Worm (Caenorhabditis elegans) whole organism, late embryonic: ENCODE data around the gene ssl-1.

Source experiments
- K02D7.2 ChIP-seq: sonication (generic microtip); optimal IDR thresholded peaks from 2 replicates; lab custom pipeline; 2017; ENCODE audit warnings: mild to moderate bottlenecking, missing genetic modification characterization, missing compliant biosample characterization
- ceh-14 ChIP-seq: sonication (generic microtip); optimal IDR thresholded peaks from 2 replicates; lab custom pipeline; 2016; ENCODE audit warnings: missing genotype, missing genetic modification characterization, missing compliant biosample characterization
- ceh-18 ChIP-seq: sonication (generic microtip); optimal IDR thresholded peaks from 2 replicates; lab custom pipeline; 2016; ENCODE audit warnings: missing genetic modification characterization, missing compliant biosample characterization
- eyg-1 ChIP-seq: sonication (generic microtip); optimal IDR thresholded peaks from 2 replicates; lab custom pipeline; 2016; ENCODE audit warnings: missing genotype, missing genetic modification characterization, missing compliant biosample characterization
- gmeb-2 ChIP-seq: sonication (generic microtip); optimal IDR thresholded peaks from 2 replicates; lab custom pipeline; 2016; ENCODE audit warnings: missing genetic modification characterization, inconsistent platforms, missing compliant biosample characterization
- hlh-8 ChIP-seq: sonication (generic microtip); optimal IDR thresholded peaks from 2 replicates; lab custom pipeline; 2016; ENCODE audit warnings: missing genotype, missing genetic modification characterization, missing compliant biosample characterization
- nfya-1 ChIP-seq: sonication (generic microtip); optimal IDR thresholded peaks from 2 replicates; lab custom pipeline; 2017; ENCODE audit warnings: missing genetic modification characterization, mild to moderate bottlenecking, missing compliant biosample characterization, antibody characterized with exemption, moderate library complexity
- nhr-11 ChIP-seq: fragments of 150-350 bp; optimal IDR thresholded peaks from 2 replicates; lab custom pipeline; 2014; ENCODE audit warnings: missing biosample characterization, missing genetic modification characterization
- sdc-2 ChIP-seq: sonication (generic microtip); optimal IDR thresholded peaks from 2 replicates; lab custom pipeline; 2016; ENCODE audit warnings: missing genotype, missing genetic modification characterization, missing compliant biosample characterization
- sox-4 ChIP-seq: sonication (generic microtip); optimal IDR thresholded peaks from 2 replicates; lab custom pipeline; 2017; ENCODE audit warnings: mild to moderate bottlenecking, missing genetic modification characterization, inconsistent platforms, missing compliant biosample characterization
- tbx-2 ChIP-seq: sonication (generic microtip); optimal IDR thresholded peaks from 2 replicates; lab custom pipeline; 2016; ENCODE audit warnings: missing genetic modification characterization, missing compliant biosample characterization
- unc-55 ChIP-seq: sonication (generic microtip); optimal IDR thresholded peaks from 2 replicates; lab custom pipeline; 2017; ENCODE audit warnings: missing biosample characterization, missing genetic modification reagents, missing genetic modification characterization
- unc-86 ChIP-seq: sonication (generic microtip); optimal IDR thresholded peaks from 2 replicates; lab custom pipeline; 2016; ENCODE audit warnings: missing genetic modification characterization, missing compliant biosample characterization

DNA sequence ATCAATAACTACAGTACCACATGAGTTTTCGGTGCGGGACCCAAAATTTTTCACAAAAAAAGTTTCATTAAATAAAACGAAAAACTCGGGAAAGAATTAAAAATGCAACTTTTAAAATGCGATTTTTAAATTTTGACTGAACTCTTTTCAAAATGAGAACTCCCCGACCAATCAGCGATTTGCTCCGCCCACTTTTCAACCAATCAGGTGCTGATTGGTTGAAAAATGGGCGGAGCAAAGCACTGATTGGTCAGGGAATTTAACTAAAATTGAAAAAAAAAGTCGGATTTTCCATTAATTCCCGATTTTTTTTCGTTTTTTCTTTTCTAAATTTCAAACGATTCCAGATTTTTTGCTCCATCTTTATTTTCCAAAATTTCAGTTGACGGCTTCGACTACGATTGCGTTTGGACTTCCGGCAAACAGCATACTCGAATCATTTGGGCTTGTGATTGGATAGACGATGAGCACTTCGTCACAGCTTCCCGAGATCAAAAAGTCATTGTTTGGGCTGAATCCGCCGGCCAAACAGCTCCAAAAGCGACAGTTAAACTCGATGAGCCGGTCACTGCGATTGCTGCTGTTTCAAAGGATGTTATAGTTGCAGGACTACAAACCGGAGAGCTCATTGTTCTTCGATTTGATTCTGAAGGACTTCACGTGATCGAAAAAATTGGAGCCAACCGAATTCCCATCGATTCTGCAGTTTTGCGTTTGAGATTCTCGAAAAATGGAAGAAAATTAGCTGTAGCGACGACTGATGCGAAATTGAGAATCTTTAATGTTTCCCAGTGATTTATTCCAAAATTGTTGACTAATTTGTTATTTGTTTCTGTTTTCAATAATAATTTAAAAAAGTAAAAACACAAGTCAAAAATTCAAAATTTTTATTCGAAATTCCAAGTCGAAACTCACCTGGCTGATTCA is 28.7 kb upstream of the ssl-1 start:
- no peak for TF ChIP-seq gmeb-2
- no peak for TF ChIP-seq nhr-11 (tag; lab: Kevin White, UChicago)
- TF ChIP-seq unc-55 (GFP tag; lab: Kevin White, UChicago) = no peak
- no peak for TF ChIP-seq unc-86
- TF ChIP-seq eyg-1 = no peak
- no peak for TF ChIP-seq hlh-8 (tag; lab: Kevin White, UChicago)
- TF ChIP-seq ceh-14 (tag; lab: Kevin White, UChicago) = no peak
- no peak for TF ChIP-seq sox-4
- no peak for TF ChIP-seq tbx-2 (tag; lab: Kevin White, UChicago)
- no peak for TF ChIP-seq sdc-2 (tag; lab: Kevin White, UChicago)
- no peak for TF ChIP-seq ceh-18 (tag; lab: Kevin White, UChicago)
- TF ChIP-seq nfya-1 (tag; lab: Kevin White, UChicago) = peak; percentile 96
- no peak for TF ChIP-seq K02D7.2 (tag; lab: Kevin White, UChicago)
